Worm (Caenorhabditis elegans): ENCODE results near the gene hgap-2.

- TF ChIP-seq unc-62 (GFP tag; optimal IDR thresholded peaks at IDR 0.05) (no peak), skn-1 (tag; optimal IDR thresholded peaks at IDR 0.05) (no peak), fkh-10 (GFP tag; optimal IDR thresholded peaks at IDR 0.05) (no peak), ztf-4 (tag; optimal IDR thresholded peaks at IDR 0.05) (no peak)
Observed at ce11 chrII:8640503-8640902, 44.2 kb downstream of the hgap-2 start.
